Worm (Caenorhabditis elegans) whole organism, L3 larva: Measurements from ENCODE around the gene ced-9.

Experiments
- R02D3.7 ChIP-seq: fragments of 150-350 bp; optimal IDR thresholded peaks from 2 replicates; lab custom pipeline; 2014; ENCODE audit warnings: missing biosample characterization, missing genetic modification characterization
- ama-1 ChIP-seq: fragments of 150-350 bp; optimal IDR thresholded peaks from 2 replicates; lab custom pipeline; 2018
- nfya-1 ChIP-seq: sonication (generic microtip); optimal IDR thresholded peaks from 2 replicates; lab custom pipeline; 2017; ENCODE audit warnings: missing genetic modification characterization, mild to moderate bottlenecking, missing compliant biosample characterization, antibody characterized with exemption, moderate library complexity; ENCODE audit not compliant: insufficient read depth
- nhr-12 ChIP-seq: fragments of 150-350 bp; optimal IDR thresholded peaks from 2 replicates; lab custom pipeline; 2014; ENCODE audit warnings: missing biosample characterization, missing genetic modification characterization
- nhr-28 ChIP-seq: fragments of 150-350 bp; optimal IDR thresholded peaks from 2 replicates; lab custom pipeline; 2014; ENCODE audit warnings: missing biosample characterization, missing genetic modification characterization
- nhr-76 ChIP-seq: fragments of 150-350 bp; sonication (generic microtip); optimal IDR thresholded peaks from 5 replicates; lab custom pipeline; 2014; ENCODE audit warnings: missing biosample characterization, missing genetic modification characterization

DNA sequence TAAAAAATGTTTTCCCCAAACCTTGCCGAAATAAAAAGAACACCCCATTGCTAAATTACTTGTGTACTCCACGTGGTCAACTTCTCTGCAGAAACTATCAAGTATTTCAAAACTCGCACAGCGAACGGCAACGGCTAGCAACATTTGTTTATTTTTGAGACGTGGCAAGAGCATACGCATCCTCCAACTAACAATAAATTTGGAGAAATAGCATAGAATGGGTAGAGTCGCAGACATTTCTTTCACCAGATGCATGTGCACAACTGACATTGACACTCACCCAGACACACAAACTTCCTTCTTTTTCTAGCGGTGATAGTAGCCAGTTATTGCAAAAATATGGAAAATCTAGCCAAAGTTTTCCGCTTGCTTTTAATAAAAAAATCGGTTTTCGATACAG is 44.7 kb downstream of the ced-9 start:
- TF ChIP-seq R02D3.7 (no peak), nhr-28 (tag; lab: Kevin White, UChicago) (no peak), nhr-76 (tag; lab: Kevin White, UChicago) (no peak), nfya-1 (no peak), ama-1 (lab: Kevin White, UChicago) (no peak), nhr-12 (tag; lab: Kevin White, UChicago) (no peak)
